Worm (Caenorhabditis elegans): ENCODE measurements around the gene npr-15.

ce11 chrIII:3729520-3729919, 35.0 kb upstream of the npr-15 start, which contains the start of gene F34D10.9:
- TF ChIP-seq T22C8.4 (GFP tag; IDR thresholded peaks at IDR 0.05) (no peak), tab-1 (GFP tag; IDR thresholded peaks at IDR 0.05) (no peak), cog-1 (tag; optimal IDR thresholded peaks at IDR 0.05) (no peak), med-1 (GFP tag; optimal IDR thresholded peaks at IDR 0.05; ENCODE audit: insufficient read depth) (no peak), flt-1 (GFP tag; IDR thresholded peaks at IDR 0.05) (no peak), ztf-29 (GFP tag; IDR thresholded peaks at IDR 0.05) (no peak)

Measured in whole organism, midembryonic.